Worm (Caenorhabditis elegans) whole organism, L1 larva: Measurements from ENCODE around the gene Y8A9A.2.

Experiments used
- C04F5.9 ChIP-seq: sonication (generic microtip); optimal IDR thresholded peaks from 2 replicates; lab custom pipeline; 2016; ENCODE audit warnings: missing genetic modification characterization, missing compliant biosample characterization
- ama-1 ChIP-seq: fragments of 150-350 bp; optimal IDR thresholded peaks from 2 replicates; lab custom pipeline; 2014
- fkh-10 ChIP-seq: sonication (generic microtip); optimal IDR thresholded peaks from 2 replicates; lab custom pipeline; 2017; ENCODE audit warnings: missing biosample characterization, missing genetic modification reagents, missing genetic modification characterization
- hpl-2 ChIP-seq: fragments of 150-350 bp; optimal IDR thresholded peaks from 2 replicates; lab custom pipeline; 2014; ENCODE audit warnings: missing biosample characterization, missing genetic modification reagents, missing genetic modification characterization
- jun-1 ChIP-seq: fragments of 150-350 bp; optimal IDR thresholded peaks from 2 replicates; lab custom pipeline; 2014; ENCODE audit warnings: missing biosample characterization, missing genetic modification reagents, missing genetic modification characterization
- mep-1 ChIP-seq: fragments of 150-350 bp; optimal IDR thresholded peaks from 2 replicates; lab custom pipeline; 2014; ENCODE audit warnings: missing biosample characterization, missing genetic modification characterization
- nhr-77 ChIP-seq: fragments of 150-350 bp; optimal IDR thresholded peaks from 2 replicates; lab custom pipeline; 2014; ENCODE audit warnings: missing biosample characterization, missing genetic modification characterization
- nhr-85 ChIP-seq: sonication (generic microtip); peaks from one replicate; lab custom pipeline; 2016; ENCODE audit warnings: missing genetic modification characterization, inconsistent platforms, missing compliant biosample characterization
- sptf-1 ChIP-seq: fragments of 150-350 bp; optimal IDR thresholded peaks from 2 replicates; lab custom pipeline; 2014; ENCODE audit warnings: missing biosample characterization, missing genetic modification characterization

DNA sequence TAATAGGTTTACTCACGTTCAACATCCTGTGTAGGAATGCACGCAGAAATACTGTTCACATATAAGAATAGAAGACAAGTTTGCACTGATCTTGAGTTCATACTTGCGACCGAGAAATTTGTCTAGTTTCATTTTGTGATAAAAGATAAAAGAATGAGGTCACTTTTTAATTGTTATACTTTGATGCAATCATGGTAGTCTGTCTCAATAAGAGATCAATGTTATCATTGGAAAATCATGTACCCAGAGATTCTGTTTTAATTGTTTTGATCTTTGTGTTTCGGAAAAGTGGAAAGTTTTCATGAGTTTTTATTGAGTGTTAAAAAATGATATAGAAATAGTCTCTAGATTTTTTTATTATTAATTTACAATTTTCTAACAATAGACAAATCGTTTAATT, 37.0 kb downstream of the Y8A9A.2 start, which contains the start of gene F54D10.9:
- no peak for TF ChIP-seq jun-1 (tag; lab: Kevin White, UChicago)
- no peak for TF ChIP-seq nhr-77
- no peak for TF ChIP-seq nhr-85 (tag; lab: Kevin White, UChicago)
- no peak for TF ChIP-seq sptf-1 (tag; lab: Kevin White, UChicago)
- no peak for TF ChIP-seq C04F5.9 (tag; lab: Kevin White, UChicago)
- TF ChIP-seq ama-1 (lab: Kevin White, UChicago), result no peak
- TF ChIP-seq hpl-2 (GFP tag; lab: Kevin White, UChicago), result no peak
- TF ChIP-seq mep-1, result no peak
- TF ChIP-seq fkh-10 (GFP tag; lab: Kevin White, UChicago), result no peak
